Fruit fly (Drosophila melanogaster): ENCODE data around the gene CG6830.

DNA sequence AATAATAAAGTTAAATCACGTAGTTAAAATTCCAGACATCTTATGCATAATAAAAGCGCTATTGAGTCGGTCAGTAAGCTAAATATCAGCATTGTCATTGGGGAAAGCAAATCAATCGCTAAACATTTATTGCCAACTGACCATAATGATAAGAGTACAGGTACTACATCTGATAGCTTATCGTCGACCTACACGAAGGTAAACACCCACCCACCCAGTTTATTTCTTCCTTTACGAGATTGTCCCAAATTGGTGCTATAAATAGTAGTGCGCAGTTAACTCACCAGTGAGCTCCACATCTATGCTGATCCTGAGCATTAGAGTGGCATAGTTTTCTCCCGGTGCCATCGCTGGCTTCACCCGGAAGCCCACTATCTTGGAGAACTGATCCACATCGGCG is 467 bp downstream of the CG6830 start:
- TF ChIP-seq h (optimal IDR thresholded peaks at IDR 0.05) (no peak), insv (optimal IDR thresholded peaks at IDR 0.05) (no peak), ttk (optimal IDR thresholded peaks at IDR 0.05) (no peak)
